Fruit fly (Drosophila melanogaster) whole organism, pupa: ENCODE measurements around the gene Tmem43.

Experiments used
- CG15710 ChIP-seq: fragments of 200-800 bp; sonication (Bioruptor generic); optimal IDR thresholded peaks from 2 replicates; lab custom pipeline; 2018; ENCODE audit warnings: missing biosample characterization, mild to moderate bottlenecking, missing genetic modification characterization, moderate library complexity
- CG32121 ChIP-seq: fragments of 200-800 bp; sonication (Bioruptor generic); IDR thresholded peaks from 2 replicates; pipeline ENCODE4 v1.3.6; 2022; ENCODE audit warnings: missing biosample characterization, missing genetic modification characterization
- CG8159 ChIP-seq: fragments of 200-800 bp; sonication (Bioruptor generic); optimal IDR thresholded peaks from 3 replicates; lab custom pipeline; 2018; ENCODE audit warnings: missing biosample characterization, mild to moderate bottlenecking, missing genetic modification characterization, moderate library complexity
- CG8301 ChIP-seq: fragments of 200-800 bp; sonication (Bioruptor generic); optimal IDR thresholded peaks from 2 replicates; lab custom pipeline; 2018; ENCODE audit warnings: missing biosample characterization, mild to moderate bottlenecking, missing genetic modification characterization
- D1 ChIP-seq: fragments of 200-800 bp; sonication (Bioruptor generic); optimal IDR thresholded peaks from 2 replicates; lab custom pipeline; 2018; ENCODE audit warnings: missing biosample characterization, mild to moderate bottlenecking, missing genetic modification characterization, moderate library complexity
- EcR ChIP-seq: fragments of 200-800 bp; sonication (Bioruptor generic); optimal IDR thresholded peaks from 3 replicates; lab custom pipeline; 2019; ENCODE audit warnings: missing biosample characterization, missing genetic modification characterization, mild to moderate bottlenecking, moderate library complexity, missing genetic modification reagents
- Ets98B ChIP-seq: fragments of 200-800 bp; sonication (Bioruptor generic); IDR thresholded peaks from 2 replicates; pipeline ENCODE4 v1.3.6; 2022; ENCODE audit warnings: missing biosample characterization, missing genetic modification characterization

DNA sequence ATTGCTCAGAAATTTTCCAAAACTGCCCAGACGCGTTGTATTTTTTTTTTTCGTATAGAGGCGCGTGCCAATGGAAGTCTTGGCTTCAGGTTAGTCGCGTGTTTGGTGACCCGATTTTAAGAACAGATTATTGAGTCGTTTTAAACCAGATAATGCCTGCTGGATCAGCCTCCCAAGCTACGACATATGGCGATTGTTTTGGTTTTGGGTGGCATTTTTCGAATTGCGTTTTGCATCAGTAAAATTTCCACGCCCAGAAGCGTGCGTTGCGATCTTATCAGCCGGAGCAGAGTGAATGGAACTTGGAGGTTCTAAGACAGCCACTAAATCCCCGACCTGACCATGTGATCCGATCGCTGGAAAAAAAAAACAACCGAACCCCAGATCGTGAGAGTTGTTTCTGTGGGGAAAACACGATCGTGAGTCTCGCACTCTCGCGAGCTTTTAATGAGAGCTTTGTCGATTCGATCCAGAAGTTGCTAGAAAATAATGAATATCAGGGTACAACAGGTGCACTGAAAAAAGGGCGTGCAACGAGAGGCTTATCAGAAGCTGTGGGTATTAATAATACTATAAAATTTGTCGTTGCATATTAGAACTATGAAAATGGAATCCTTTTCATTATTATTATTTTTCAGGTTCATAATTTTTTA lies 49.7 kb downstream of the Tmem43 start:
- TF ChIP-seq CG15710 (tag; lab: Kevin White, UChicago) (no peak), CG8159 (tag; lab: Kevin White, UChicago) (no peak), CG32121 (GFP tag; lab: Robert Waterston, UW) (no peak), Ets98B (peak; percentile 45), D1 (tag; lab: Kevin White, UChicago) (no peak), EcR (no peak), CG8301 (tag; lab: Kevin White, UChicago) (no peak)
